Fruit fly (Drosophila melanogaster): ENCODE results near the gene GluRIIA.

GluRIIA gene

DNA sequence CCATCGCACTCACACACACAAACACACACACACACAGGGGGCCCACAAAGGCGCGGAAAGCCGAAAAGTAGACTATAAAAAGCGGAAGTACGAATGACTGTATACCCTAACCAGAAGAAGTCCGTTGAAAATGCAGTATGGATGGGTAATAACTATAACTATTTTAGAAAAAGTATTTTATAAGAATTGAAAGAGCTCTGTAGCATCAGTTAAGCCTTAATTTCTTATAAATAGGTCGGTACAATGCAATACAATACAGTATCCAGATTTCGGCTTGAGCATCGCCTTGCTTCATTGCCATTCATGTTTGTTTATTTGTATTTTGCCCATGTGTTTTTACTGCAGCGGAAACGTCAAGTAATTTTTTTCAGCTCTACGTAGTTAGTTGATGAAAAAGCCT is 14.6 kb downstream of the GluRIIA start (continued):
- TF ChIP-seq Bgb (GFP tag; IDR thresholded peaks at IDR 0.05; ENCODE audit: partially characterized antibody) (no peak), MTF-1 (GFP tag; optimal IDR thresholded peaks at IDR 0.05; ENCODE audit: borderline replicate concordance) (no peak), Sry-β (GFP tag; optimal IDR thresholded peaks at IDR 0.05) (no peak), cas (GFP tag; IDR thresholded peaks at IDR 0.05) (no peak), CG16779 (GFP tag; IDR thresholded peaks at IDR 0.05) (no peak), Ravus (GFP tag; IDR thresholded peaks at IDR 0.05) (no peak), MESR4 (GFP tag; optimal IDR thresholded peaks at IDR 0.05) (no peak), ap (GFP tag; IDR thresholded peaks at IDR 0.05) (no peak), CG9727 (GFP tag; optimal IDR thresholded peaks at IDR 0.05) (no peak), CG8281 (tag; optimal IDR thresholded peaks at IDR 0.05) (no peak), CG18262 (tag; optimal IDR thresholded peaks at IDR 0.05) (no peak), Dek (tag; optimal IDR thresholded peaks at IDR 0.05) (peak; percentile 22), Ptx1 (GFP tag; IDR thresholded peaks at IDR 0.05) (peak; percentile 54; the same call in 1 of the 2 replicates), gro (GFP tag; optimal IDR thresholded peaks at IDR 0.05) (no peak), fru (optimal IDR thresholded peaks at IDR 0.05) (no peak), twi (tag; optimal IDR thresholded peaks at IDR 0.05) (no peak), CG17361 (GFP tag; IDR thresholded peaks at IDR 0.05) (no peak), gsb-n (tag; optimal IDR thresholded peaks at IDR 0.05) (no peak), CG7556 (GFP tag; optimal IDR thresholded peaks at IDR 0.05) (no peak), lola (GFP tag; optimal IDR thresholded peaks at IDR 0.05) (no peak), CG12219 (GFP tag; optimal IDR thresholded peaks at IDR 0.05) (no peak), ewg (GFP tag; optimal IDR thresholded peaks at IDR 0.05) (no peak), CG8924 (tag; optimal IDR thresholded peaks at IDR 0.05) (no peak), Dfd (GFP tag; optimal IDR thresholded peaks at IDR 0.05) (no peak), Atf-2 (GFP tag; optimal IDR thresholded peaks at IDR 0.05) (no peak), exex (tag; optimal IDR thresholded peaks at IDR 0.05) (no peak), Atf3 (GFP tag; optimal IDR thresholded peaks at IDR 0.05) (no peak), CG10565 (GFP tag; optimal IDR thresholded peaks at IDR 0.05) (no peak), CG15479 (GFP tag; optimal IDR thresholded peaks at IDR 0.05) (no peak), Bdp1 (GFP tag; optimal IDR thresholded peaks at IDR 0.05) (no peak), CG11247 (GFP tag; IDR thresholded peaks at IDR 0.05) (peak; percentile 41; the same call in 1 of the 2 replicates)

DNA sequence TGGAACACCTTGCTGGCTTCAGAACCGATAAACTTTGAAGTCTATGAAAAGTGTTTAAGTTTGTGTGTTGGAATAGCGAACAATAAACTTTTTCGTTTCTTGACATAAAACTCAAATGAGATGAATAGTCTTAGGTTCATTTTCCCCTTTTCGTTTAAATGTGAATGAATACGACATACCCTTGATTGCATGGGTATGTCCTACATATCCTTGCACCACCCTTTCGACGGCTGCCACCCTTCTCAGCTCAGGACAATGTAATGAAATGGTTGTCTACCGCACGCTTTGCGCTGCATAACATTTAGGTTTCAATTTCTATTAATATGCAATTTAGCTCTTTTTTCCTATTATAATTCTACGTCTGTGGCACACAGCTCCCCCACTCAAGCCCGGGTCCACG is 26.1 kb downstream of the GluRIIA start, which contains the start of gene CG14011:
CG14011 (minus strand) TSS at position 101 of the 400 bp plus-strand sequence.
- TF ChIP-seq pros (GFP tag; optimal IDR thresholded peaks at IDR 0.05) (no peak), unc-4 (GFP tag; IDR thresholded peaks at IDR 0.05; ENCODE audit: partially characterized antibody) (no peak), cad (GFP tag; optimal IDR thresholded peaks at IDR 0.05) (no peak), jigr1 (GFP tag; IDR thresholded peaks at IDR 0.05) (no peak), CG12659 (GFP tag; optimal IDR thresholded peaks at IDR 0.05) (no peak), CG14667 (GFP tag; IDR thresholded peaks at IDR 0.05) (no peak), fru (optimal IDR thresholded peaks at IDR 0.05) (no peak), CG2875 (GFP tag; optimal IDR thresholded peaks at IDR 0.05) (no peak), CG10979 (tag; optimal IDR thresholded peaks at IDR 0.05) (no peak), CG8290 (GFP tag; optimal IDR thresholded peaks at IDR 0.05) (no peak), CG8290 (tag; optimal IDR thresholded peaks at IDR 0.05) (no peak), CG12391 (tag; optimal IDR thresholded peaks at IDR 0.05) (no peak), slou (GFP tag; optimal IDR thresholded peaks at IDR 0.05) (no peak), ato (GFP tag; IDR thresholded peaks at IDR 0.05; ENCODE audit: partially characterized antibody) (no peak), CG1233 (GFP tag; optimal IDR thresholded peaks at IDR 0.05) (no peak), Trl (optimal IDR thresholded peaks at IDR 0.05) (no peak), Trl (GFP tag; optimal IDR thresholded peaks at IDR 0.05) (no peak), exex (tag; optimal IDR thresholded peaks at IDR 0.05) (no peak), CG1024 (GFP tag; IDR thresholded peaks at IDR 0.05) (no peak), HmgD (GFP tag; optimal IDR thresholded peaks at IDR 0.05) (no peak), CG1832 (GFP tag; optimal IDR thresholded peaks at IDR 0.05) (no peak)
